Worm (Caenorhabditis elegans) whole organism, L4 larva: ENCODE measurements around the gene C13A2.12.

ENCODE experiments used
- ZK546.5 ChIP-seq, 2 experiments: sonication (generic microtip); optimal IDR thresholded peaks; 2 replicates each; lab custom pipeline; 2017; ENCODE audit warnings: missing biosample characterization in 2 of 2, missing genetic modification characterization in 2 of 2
- ceh-28 ChIP-seq: fragments of 150-350 bp; optimal IDR thresholded peaks from 2 replicates; lab custom pipeline; 2014; ENCODE audit warnings: missing biosample characterization, missing genetic modification reagents, missing genetic modification characterization
- dmd-8 ChIP-seq: fragments of 200-800 bp; sonication (Bioruptor generic); IDR thresholded peaks from 2 replicates; pipeline ENCODE4 v1.3.6; 2022; ENCODE audit warnings: missing genetic modification characterization, missing compliant biosample characterization
- fkh-10 ChIP-seq: fragments of 150-350 bp; optimal IDR thresholded peaks from 2 replicates; lab custom pipeline; 2014; ENCODE audit warnings: missing biosample characterization, missing genetic modification reagents, missing genetic modification characterization
- lin-15B ChIP-seq: fragments of 150-350 bp; sonication (generic microtip); optimal IDR thresholded peaks from 3 replicates; lab custom pipeline; 2014; ENCODE audit warnings: missing biosample characterization, missing genetic modification characterization
- lir-3 ChIP-seq: sonication (generic microtip); optimal IDR thresholded peaks from 2 replicates; lab custom pipeline; 2016; ENCODE audit warnings: mild to moderate bottlenecking, missing genetic modification characterization, missing compliant biosample characterization
- nhr-28 ChIP-seq: fragments of 150-350 bp; optimal IDR thresholded peaks from 2 replicates; lab custom pipeline; 2014; ENCODE audit warnings: missing biosample characterization, missing genetic modification characterization
- nhr-42 ChIP-seq: fragments of 200-800 bp; sonication (Bioruptor generic); IDR thresholded peaks from 2 replicates; pipeline ENCODE4 v1.3.6; 2022; ENCODE audit warnings: missing genetic modification characterization, missing compliant biosample characterization
- nhr-77 ChIP-seq: fragments of 150-350 bp; optimal IDR thresholded peaks from 2 replicates; lab custom pipeline; 2014; ENCODE audit warnings: missing biosample characterization, missing genetic modification characterization
- pqm-1 ChIP-seq: sonication (generic microtip); optimal IDR thresholded peaks from 2 replicates; lab custom pipeline; 2017; ENCODE audit warnings: missing biosample characterization, missing genetic modification characterization
- unc-39 ChIP-seq: sonication (generic microtip); optimal IDR thresholded peaks from 2 replicates; lab custom pipeline; 2017; ENCODE audit warnings: missing biosample characterization, missing genetic modification characterization
- unc-62 ChIP-seq, 3 experiments: fragments of 150-350 bp in 1 of 3; sonication (generic microtip); optimal IDR thresholded peaks in 2 of 3; peaks in 1 of 3; 1 replicate in 1 of 3; 2 replicates in 2 of 3; lab custom pipeline; 2014 to 2017; ENCODE audit warnings: missing biosample characterization in 3 of 3, missing genetic modification characterization in 3 of 3, missing genetic modification reagents in 3 of 3, missing genotype in 1 of 3

- no peak for TF ChIP-seq fkh-10 (GFP tag; lab: Kevin White, UChicago)
- TF ChIP-seq ZK546.5 (tag; optimal IDR thresholded peaks at IDR 0.05; lab: Kevin White, UChicago) = no peak
- TF ChIP-seq lin-15B (tag; lab: Kevin White, UChicago) = no peak
- TF ChIP-seq nhr-42 = no peak
- no peak for TF ChIP-seq nhr-77 (tag; lab: Kevin White, UChicago)
- TF ChIP-seq unc-39 (tag; lab: Kevin White, UChicago) = no peak
- TF ChIP-seq ceh-28 (tag; lab: Kevin White, UChicago) = no peak
- TF ChIP-seq nhr-28 (tag; lab: Kevin White, UChicago) = no peak
- no peak for TF ChIP-seq pqm-1
- no peak for TF ChIP-seq dmd-8 (GFP tag; lab: Robert Waterston, UW)
- no peak for TF ChIP-seq lir-3
- TF ChIP-seq unc-62 (GFP tag; optimal IDR thresholded peaks at IDR 0.05 in 1 of 2; lab: Kevin White, UChicago) = peak in 1 of 2 experiments; percentile 28
- TF ChIP-seq unc-62 (tag; optimal IDR thresholded peaks at IDR 0.05; lab: Kevin White, UChicago) = no peak
These were observed 12.1 kb upstream of the C13A2.12 start, which contains the start of gene C05C8.7 for ce11 chrV:7246951-7247350.
